Worm (Caenorhabditis elegans) whole organism, midembryonic: Measurements from ENCODE around the gene E02C12.10.

Experiments used
- cog-1 ChIP-seq: sonication (generic microtip); optimal IDR thresholded peaks from 2 replicates; lab custom pipeline; 2016; ENCODE audit warnings: missing genetic modification characterization, missing compliant biosample characterization
- med-1 ChIP-seq: sonication (generic microtip); optimal IDR thresholded peaks from 2 replicates; lab custom pipeline; 2017; ENCODE audit warnings: missing genetic modification characterization, mild to moderate bottlenecking, missing compliant biosample characterization, antibody characterized with exemption, missing genetic modification reagents; ENCODE audit not compliant: insufficient read depth
- ztf-29 ChIP-seq: fragments of 200-800 bp; sonication (Bioruptor generic); IDR thresholded peaks from 2 replicates; pipeline ENCODE4 v1.3.6; 2022; ENCODE audit warnings: missing genetic modification reagents, missing genetic modification characterization, missing compliant biosample characterization

ce11 chrV:9414516-9414915 is 36.3 kb upstream of the E02C12.10 start, which contains the start of gene F36D4.4:
- TF ChIP-seq ztf-29 (GFP tag; lab: Robert Waterston, UW) (no peak), med-1 (no peak), cog-1 (no peak)
